Worm (Caenorhabditis elegans): ENCODE data around the gene glb-14.

The glb-14 gene

DNA sequence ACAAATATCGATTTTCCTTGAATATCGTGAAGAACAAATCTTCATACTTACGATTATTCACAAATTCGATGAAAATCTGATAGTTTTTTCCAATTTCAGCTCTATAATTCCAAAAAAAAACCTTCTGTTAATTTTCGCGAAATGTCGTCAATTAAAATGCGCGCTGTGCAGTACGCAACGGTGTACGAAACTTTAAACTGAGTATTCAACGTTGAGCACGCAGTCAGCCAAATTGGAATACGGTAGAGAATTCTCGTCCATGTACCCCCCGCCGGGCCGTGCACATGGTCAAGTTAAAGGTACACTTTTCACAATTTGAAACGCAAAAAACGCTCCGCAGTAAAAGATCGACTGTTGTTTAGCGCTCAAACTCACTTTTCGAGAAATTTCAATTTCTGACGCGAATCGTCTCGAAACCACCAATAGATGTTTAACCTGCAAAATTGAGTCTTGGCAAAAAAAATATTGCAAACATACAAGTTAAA lies 45.4 kb upstream of the glb-14 start, which contains the start of gene F28F8.7 (continued):
- TF ChIP-seq nhr-47 (tag; optimal IDR thresholded peaks at IDR 0.05), result peak; percentile 90

DNA sequence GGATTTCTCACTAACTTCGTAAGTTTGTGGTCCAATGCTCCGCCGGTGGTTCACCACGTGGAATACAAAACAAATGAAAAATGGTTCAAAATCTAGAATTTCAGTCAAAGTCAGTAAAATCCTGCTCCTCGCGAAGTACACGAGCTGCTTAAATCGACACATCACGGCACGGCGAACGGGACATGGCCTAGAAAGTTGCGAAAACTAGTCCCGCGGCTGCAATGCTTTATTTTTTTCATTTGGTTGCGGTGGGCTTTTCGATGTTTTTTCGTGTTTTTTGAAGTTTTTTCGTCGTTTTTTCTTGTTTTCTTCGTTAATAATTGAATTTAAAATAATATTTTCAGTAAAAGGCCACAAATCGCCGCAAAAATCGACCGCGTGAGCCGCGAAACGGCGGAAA lies 41.0 kb upstream of the glb-14 start:
- TF ChIP-seq lsy-2 (tag; optimal IDR thresholded peaks at IDR 0.05), result peak in 1 of 2 experiments; percentile 5
- peak; percentile 33 for TF ChIP-seq rnt-1 (tag; optimal IDR thresholded peaks at IDR 0.05)

DNA sequence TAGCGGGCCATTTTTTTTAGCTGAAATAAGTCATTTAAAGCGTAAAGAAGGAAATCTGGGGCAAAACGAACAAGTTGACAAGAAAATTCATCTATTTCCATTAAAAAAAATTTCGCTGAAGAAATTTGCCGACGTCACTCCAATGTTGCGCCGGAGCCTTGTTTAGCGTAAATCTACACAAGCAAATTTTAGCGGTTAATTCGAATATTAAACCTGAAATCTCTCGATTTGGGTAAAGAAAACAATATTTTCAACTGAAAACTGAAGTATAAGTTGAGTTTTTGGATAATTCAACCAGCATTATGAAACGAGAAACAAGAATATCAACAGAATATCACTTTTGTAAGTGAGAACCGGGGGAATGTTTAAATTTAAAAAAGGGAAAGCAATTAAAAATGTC lies 33.6 kb upstream of the glb-14 start, which contains the start of gene F28F8.9:
TSS of gene F28F8.9 (minus strand) at position 288 of the 400 bp plus-strand sequence.
- TF ChIP-seq unc-130 (tag; optimal IDR thresholded peaks at IDR 0.05), result peak; percentile 46
- peak; percentile 41 for TF ChIP-seq fos-1 (tag; optimal IDR thresholded peaks at IDR 0.05)
- no peak for TF ChIP-seq unc-30 (tag; optimal IDR thresholded peaks at IDR 0.05)
- peak in 2 of 3 experiments; percentile 25 to 46 for TF ChIP-seq ceh-82 (tag; optimal IDR thresholded peaks at IDR 0.05)
- TF ChIP-seq tbx-2 (tag; optimal IDR thresholded peaks at IDR 0.05), result peak; percentile 27
- TF ChIP-seq dsc-1 (tag; optimal IDR thresholded peaks at IDR 0.05), result no peak
- TF ChIP-seq hpl-2 (GFP tag; optimal IDR thresholded peaks at IDR 0.05), result no peak
- TF ChIP-seq nhr-84 (tag; optimal IDR thresholded peaks at IDR 0.05), result no peak
- no peak for TF ChIP-seq unc-62 (GFP tag; optimal IDR thresholded peaks at IDR 0.05)
- peak; percentile 52 for TF ChIP-seq xbp-1 (tag; optimal IDR thresholded peaks at IDR 0.05)
- TF ChIP-seq nhr-19 (GFP tag; conservative IDR thresholded peaks at IDR 0.05), result peak; percentile 58
- no peak for TF ChIP-seq lin-15B (tag; optimal IDR thresholded peaks at IDR 0.05)
- no peak for TF ChIP-seq hlh-17 (GFP tag; optimal IDR thresholded peaks at IDR 0.05; ENCODE audit: borderline replicate concordance)
- TF ChIP-seq rnt-1 (tag; optimal IDR thresholded peaks at IDR 0.05), result peak; percentile 59
- peak; percentile 44 for TF ChIP-seq C16A3.4 (tag; optimal IDR thresholded peaks at IDR 0.05)
- TF ChIP-seq irx-1 (tag; optimal IDR thresholded peaks at IDR 0.05), result no peak
- TF ChIP-seq nhr-12 (tag; optimal IDR thresholded peaks at IDR 0.05), result no peak
- TF ChIP-seq nhr-20 (tag; optimal IDR thresholded peaks at IDR 0.05), result peak; percentile 14
- peak; percentile 44 to 94 for TF ChIP-seq efl-1 (optimal IDR thresholded peaks at IDR 0.05)
- peak; percentile 93 to 99 for TF ChIP-seq efl-1 (GFP tag; optimal IDR thresholded peaks at IDR 0.05 in 1 of 2)
- TF ChIP-seq sox-4 (tag; optimal IDR thresholded peaks at IDR 0.05), result no peak
- no peak for TF ChIP-seq C34B4.2 (tag; optimal IDR thresholded peaks at IDR 0.05)
- no peak for TF ChIP-seq vab-15 (tag; optimal IDR thresholded peaks at IDR 0.05)
- TF ChIP-seq zip-4 (GFP tag; optimal IDR thresholded peaks at IDR 0.05), result no peak
- no peak for TF ChIP-seq pqm-1 (tag; optimal IDR thresholded peaks at IDR 0.05)
- TF ChIP-seq nhr-237 (tag; optimal IDR thresholded peaks at IDR 0.05), result no peak
- no peak for TF ChIP-seq lin-39 (tag; optimal IDR thresholded peaks at IDR 0.05)
- no peak for TF ChIP-seq aha-1 (tag; optimal IDR thresholded peaks at IDR 0.05)
- no peak for TF ChIP-seq nhr-28 (tag; optimal IDR thresholded peaks at IDR 0.05)
- no peak for TF ChIP-seq pag-3 (tag; optimal IDR thresholded peaks at IDR 0.05; ENCODE audit: borderline replicate concordance, insufficient read depth)
- no peak for TF ChIP-seq elt-3 (tag; optimal IDR thresholded peaks at IDR 0.05)
- no peak for TF ChIP-seq elt-2 (tag; optimal IDR thresholded peaks at IDR 0.05)
- no peak for TF ChIP-seq ztf-4 (tag; optimal IDR thresholded peaks at IDR 0.05)
- TF ChIP-seq lin-13 (GFP tag; optimal IDR thresholded peaks at IDR 0.05), result peak; percentile 43
- peak; percentile 63 for TF ChIP-seq nhr-71 (tag; optimal IDR thresholded peaks at IDR 0.05)
- peak; percentile 56 for TF ChIP-seq snu-23 (GFP tag; optimal IDR thresholded peaks at IDR 0.05)
- no peak for TF ChIP-seq ces-1 (GFP tag; optimal IDR thresholded peaks at IDR 0.05)
- no peak for TF ChIP-seq aly-2 (tag; optimal IDR thresholded peaks at IDR 0.05)
- TF ChIP-seq sup-37 (GFP tag; optimal IDR thresholded peaks at IDR 0.05), result no peak
- peak; percentile 57 for TF ChIP-seq nhr-47 (tag; optimal IDR thresholded peaks at IDR 0.05)
- no peak for TF ChIP-seq mef-2 (tag; optimal IDR thresholded peaks at IDR 0.05)
- TF ChIP-seq swsn-7 (tag; optimal IDR thresholded peaks at IDR 0.05), result peak; percentile 46
- TF ChIP-seq nhr-85 (tag), result peak; percentile 49
- TF ChIP-seq mdl-1 (tag; optimal IDR thresholded peaks at IDR 0.05), result peak in 1 of 2 experiments; percentile 15
- TF ChIP-seq grh-1 (GFP tag; IDR thresholded peaks at IDR 0.05), result no peak
- peak; percentile 76 for TF ChIP-seq skn-1 (tag; optimal IDR thresholded peaks at IDR 0.05)
- TF ChIP-seq pax-3 (tag; optimal IDR thresholded peaks at IDR 0.05), result no peak
- no peak for TF ChIP-seq egl-13 (tag; optimal IDR thresholded peaks at IDR 0.05)
- TF ChIP-seq ceh-90 (tag; optimal IDR thresholded peaks at IDR 0.05), result no peak

Data from whole organism, L1 larva.